Fruit fly (Drosophila melanogaster) whole organism, prepupa: ENCODE measurements around the gene Atox1.

ENCODE experiments used
- CG8319 ChIP-seq: fragments of 200-800 bp; sonication (Bioruptor generic); optimal IDR thresholded peaks from 3 replicates; lab custom pipeline; 2016; ENCODE audit warnings: missing biosample characterization, missing genetic modification characterization
- Sox15 ChIP-seq: fragments of 200-800 bp; sonication (Bioruptor generic); optimal IDR thresholded peaks from 3 replicates; lab custom pipeline; 2016; ENCODE audit warnings: missing biosample characterization, missing genetic modification characterization
- cyc ChIP-seq: fragments of 200-800 bp; sonication (Bioruptor generic); optimal IDR thresholded peaks from 3 replicates; lab custom pipeline; 2016; ENCODE audit warnings: missing biosample characterization, missing genetic modification characterization
- dsx ChIP-seq: fragments of 200-800 bp; optimal IDR thresholded peaks from 3 replicates; lab custom pipeline; 2019; ENCODE audit warnings: missing biosample characterization, mild to moderate bottlenecking, missing genetic modification characterization, moderate library complexity; ENCODE audit not compliant: poor library complexity, severe bottlenecking

DNA sequence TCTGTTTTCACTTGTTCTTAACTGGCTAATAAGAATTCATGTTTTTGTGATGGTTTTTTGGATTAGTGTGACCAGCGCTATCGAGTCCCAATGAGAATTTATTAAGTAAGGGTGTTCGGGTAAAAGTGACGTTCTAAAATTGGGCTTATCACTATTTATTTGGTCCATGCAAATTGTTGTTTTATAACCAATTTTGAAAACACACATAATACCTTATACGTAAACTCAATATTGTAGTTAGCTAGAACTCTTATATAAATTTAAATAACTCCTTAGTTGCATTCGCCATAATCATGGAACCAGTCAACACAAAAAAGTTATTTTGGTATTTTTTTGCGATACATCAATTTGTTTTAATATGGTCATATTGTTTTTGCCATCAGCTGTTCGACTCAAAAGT, 38.9 kb downstream of the Atox1 start, which contains the start of the genes Als2 and CG11248:
- peak; percentile 24 for TF ChIP-seq CG8319
- TF ChIP-seq cyc (GFP tag; lab: Kevin White, UChicago): peak; percentile 78
- no peak for TF ChIP-seq dsx
- TF ChIP-seq Sox15: peak; percentile 76
